Worm (Caenorhabditis elegans) whole organism, L1 larva: ENCODE data around the gene Y51A2A.12.
A peak's percentile ranks its signal among the peaks of the same experiment; 100 is the strongest.

ENCODE experiments used
- F16B12.6 ChIP-seq: fragments of 150-350 bp; optimal IDR thresholded peaks from 2 replicates; lab custom pipeline; 2014; ENCODE audit warnings: missing biosample characterization, missing genetic modification characterization
- Y116A8C.19 ChIP-seq: sonication (generic microtip); optimal IDR thresholded peaks from 2 replicates; lab custom pipeline; 2016; ENCODE audit warnings: missing compliant biosample characterization, missing genetic modification characterization, borderline replicate concordance
- alr-1 ChIP-seq: fragments of 200-800 bp; sonication (Bioruptor generic); optimal IDR thresholded peaks from 2 replicates; lab custom pipeline; 2018; ENCODE audit warnings: borderline replicate concordance, mild to moderate bottlenecking, missing genetic modification characterization, missing compliant biosample characterization
- aly-2 ChIP-seq: fragments of 150-350 bp; optimal IDR thresholded peaks from 2 replicates; lab custom pipeline; 2014; ENCODE audit warnings: missing biosample characterization, missing genetic modification characterization
- blmp-1 ChIP-seq: fragments of 150-350 bp; optimal IDR thresholded peaks from 2 replicates; lab custom pipeline; 2014; ENCODE audit warnings: missing biosample characterization, missing genetic modification characterization
- ceh-82 ChIP-seq, 3 experiments: fragments of 150-350 bp in 1 of 3; sonication (generic microtip) in 2 of 3; optimal IDR thresholded peaks; 2 replicates each; lab custom pipeline; 2014 to 2017; ENCODE audit warnings: missing biosample characterization in 3 of 3, missing genetic modification characterization in 3 of 3
- ces-1 ChIP-seq: fragments of 150-350 bp; optimal IDR thresholded peaks from 2 replicates; lab custom pipeline; 2014; ENCODE audit warnings: missing biosample characterization, missing genetic modification reagents, missing genetic modification characterization
- dsc-1 ChIP-seq: sonication (generic microtip); optimal IDR thresholded peaks from 2 replicates; lab custom pipeline; 2016; ENCODE audit warnings: mild to moderate bottlenecking, missing genetic modification characterization, missing compliant biosample characterization
- efl-3 ChIP-seq: fragments of 200-800 bp; sonication (Bioruptor generic); optimal IDR thresholded peaks from 2 replicates; lab custom pipeline; 2018; ENCODE audit warnings: mild to moderate bottlenecking, missing genetic modification characterization, missing compliant biosample characterization
- egl-13 ChIP-seq: sonication (generic microtip); optimal IDR thresholded peaks from 2 replicates; lab custom pipeline; 2016; ENCODE audit warnings: missing genotype, missing genetic modification reagents, missing genetic modification characterization, missing compliant biosample characterization
- elt-2 ChIP-seq: sonication (generic microtip); optimal IDR thresholded peaks from 2 replicates; lab custom pipeline; 2016; ENCODE audit warnings: missing genetic modification characterization, mild to moderate bottlenecking, inconsistent platforms, missing compliant biosample characterization, missing genetic modification reagents
- fkh-10 ChIP-seq: sonication (generic microtip); optimal IDR thresholded peaks from 2 replicates; lab custom pipeline; 2017; ENCODE audit warnings: missing biosample characterization, missing genetic modification reagents, missing genetic modification characterization
- fos-1 ChIP-seq: fragments of 150-350 bp; optimal IDR thresholded peaks from 2 replicates; lab custom pipeline; 2014; ENCODE audit warnings: missing biosample characterization, missing genetic modification characterization
- irx-1 ChIP-seq: sonication (generic microtip); optimal IDR thresholded peaks from 2 replicates; lab custom pipeline; 2016; ENCODE audit warnings: missing genetic modification characterization, missing compliant biosample characterization
- jun-1 ChIP-seq: fragments of 150-350 bp; optimal IDR thresholded peaks from 2 replicates; lab custom pipeline; 2014; ENCODE audit warnings: missing biosample characterization, missing genetic modification reagents, missing genetic modification characterization
- lin-13 ChIP-seq: fragments of 150-350 bp; optimal IDR thresholded peaks from 2 replicates; lab custom pipeline; 2014; ENCODE audit warnings: missing biosample characterization, missing genetic modification reagents, missing genetic modification characterization
- lin-14 ChIP-seq: fragments of 200-800 bp; sonication (Bioruptor generic); optimal IDR thresholded peaks from 2 replicates; lab custom pipeline; 2018; ENCODE audit warnings: mild to moderate bottlenecking, missing genetic modification characterization, moderate library complexity, missing compliant biosample characterization
- lin-35 ChIP-seq, 2 experiments: fragments of 150-350 bp; optimal IDR thresholded peaks; 2 replicates each; lab custom pipeline; 2014; ENCODE audit warnings: missing biosample characterization in 2 of 2, missing genetic modification characterization in 2 of 2, missing genetic modification reagents in 2 of 2
- lir-3 ChIP-seq: sonication (generic microtip); optimal IDR thresholded peaks from 2 replicates; lab custom pipeline; 2016; ENCODE audit warnings: mild to moderate bottlenecking, missing genetic modification characterization, moderate library complexity, missing compliant biosample characterization; ENCODE audit not compliant: poor library complexity
- nhr-19 ChIP-seq: fragments of 200-800 bp; sonication (Bioruptor generic); conservative IDR thresholded peaks from 2 replicates; pipeline ENCODE4 v1.3.6; 2022; ENCODE audit warnings: missing genetic modification characterization, missing compliant biosample characterization
- nhr-47 ChIP-seq: sonication (generic microtip); optimal IDR thresholded peaks from 2 replicates; lab custom pipeline; 2016; ENCODE audit warnings: mild to moderate bottlenecking, missing genetic modification characterization, moderate library complexity, missing compliant biosample characterization
- nhr-71 ChIP-seq: sonication (generic microtip); optimal IDR thresholded peaks from 2 replicates; lab custom pipeline; 2016; ENCODE audit warnings: mild to moderate bottlenecking, missing genetic modification characterization, moderate library complexity, missing compliant biosample characterization
- nhr-84 ChIP-seq: sonication (generic microtip); optimal IDR thresholded peaks from 2 replicates; lab custom pipeline; 2017; ENCODE audit warnings: missing biosample characterization, missing genetic modification characterization
- pqm-1 ChIP-seq: sonication (generic microtip); optimal IDR thresholded peaks from 3 replicates; lab custom pipeline; 2017; ENCODE audit warnings: missing biosample characterization, missing genetic modification characterization
- sox-4 ChIP-seq: sonication (generic microtip); optimal IDR thresholded peaks from 2 replicates; lab custom pipeline; 2016; ENCODE audit warnings: missing genetic modification characterization, missing compliant biosample characterization
- sptf-1 ChIP-seq: fragments of 150-350 bp; optimal IDR thresholded peaks from 2 replicates; lab custom pipeline; 2014; ENCODE audit warnings: missing biosample characterization, missing genetic modification characterization
- tlp-1 ChIP-seq: fragments of 150-350 bp; optimal IDR thresholded peaks from 2 replicates; lab custom pipeline; 2014; ENCODE audit warnings: missing biosample characterization, missing genetic modification characterization
- unc-86 ChIP-seq: sonication (generic microtip); optimal IDR thresholded peaks from 2 replicates; lab custom pipeline; 2016; ENCODE audit warnings: missing genetic modification characterization, missing compliant biosample characterization
- vab-15 ChIP-seq: sonication (generic microtip); optimal IDR thresholded peaks from 2 replicates; lab custom pipeline; 2017; ENCODE audit warnings: missing genotype, mild to moderate bottlenecking, missing genetic modification characterization, missing compliant biosample characterization
- zag-1 ChIP-seq: fragments of 150-350 bp; optimal IDR thresholded peaks from 2 replicates; lab custom pipeline; 2014; ENCODE audit warnings: missing biosample characterization, missing genetic modification characterization

Gene Y51A2A.12

ce11 chrV:18292295-18292694 lies at the start of gene Y51A2A.12:
Gene Y51A2A.12, plus strand, starts transcription at chrV:18292595.
- TF ChIP-seq sox-4 (tag; lab: Kevin White, UChicago) (no peak), nhr-19 (GFP tag; lab: Robert Waterston, UW) (no peak), alr-1 (tag; lab: Kevin White, UChicago) (no peak), egl-13 (tag; lab: Kevin White, UChicago) (no peak), sptf-1 (tag; lab: Kevin White, UChicago) (no peak), vab-15 (tag; lab: Kevin White, UChicago) (no peak), lin-13 (GFP tag; lab: Kevin White, UChicago) (no peak), pqm-1 (no peak)
- TF ChIP-seq, all 84 proteins: peak for 0

- no peak for TF ChIP-seq blmp-1 (tag; lab: Kevin White, UChicago)
- no peak for TF ChIP-seq dsc-1 (tag; lab: Kevin White, UChicago)
- TF ChIP-seq fkh-10: no peak
- no peak for TF ChIP-seq nhr-47
- TF ChIP-seq lin-14 (GFP tag; lab: Kevin White, UChicago): no peak
- no peak for TF ChIP-seq tlp-1 (tag; lab: Kevin White, UChicago)
- TF ChIP-seq irx-1 (tag; lab: Kevin White, UChicago): no peak
- no peak for TF ChIP-seq nhr-71 (tag; lab: Kevin White, UChicago)
Observed at ce11 chrV:18243227-18243626, 49.2 kb upstream of the Y51A2A.12 start.

ce11 chrV:18244408-18244807 lies 48.0 kb upstream of the Y51A2A.12 start:
- no peak for TF ChIP-seq sox-4 (tag; lab: Kevin White, UChicago)
- TF ChIP-seq elt-2 (tag; lab: Kevin White, UChicago): peak; percentile 49
- TF ChIP-seq aly-2 (tag; lab: Kevin White, UChicago): no peak
- no peak for TF ChIP-seq egl-13 (tag; lab: Kevin White, UChicago)
- no peak for TF ChIP-seq vab-15 (tag; lab: Kevin White, UChicago)
- TF ChIP-seq lir-3: no peak

- TF ChIP-seq ceh-82 (tag; optimal IDR thresholded peaks at IDR 0.05; lab: Kevin White, UChicago): no peak
- no peak for TF ChIP-seq zag-1 (tag; lab: Kevin White, UChicago)
- TF ChIP-seq tlp-1 (tag; lab: Kevin White, UChicago): peak; percentile 8
- TF ChIP-seq elt-2 (tag; lab: Kevin White, UChicago): peak; percentile 92
- TF ChIP-seq efl-3 (GFP tag; lab: Kevin White, UChicago): no peak
- no peak for TF ChIP-seq jun-1 (tag; lab: Kevin White, UChicago)
- peak; percentile 4 for TF ChIP-seq lin-14 (GFP tag; lab: Kevin White, UChicago)
- no peak for TF ChIP-seq lir-3
- peak; percentile 9 for TF ChIP-seq pqm-1
- TF ChIP-seq, all 84 proteins: peak for 4
Observed at ce11 chrV:18246077-18246476, 46.3 kb upstream of the Y51A2A.12 start.

ce11 chrV:18252239-18252638 lies 40.2 kb upstream of the Y51A2A.12 start, which contains the start of gene R10E8.1:
Gene R10E8.1, minus strand, starts transcription at chrV:18252416.
- peak; percentile 18 for TF ChIP-seq elt-2 (tag; lab: Kevin White, UChicago)
- no peak for TF ChIP-seq fkh-10
- TF ChIP-seq fos-1 (tag; lab: Kevin White, UChicago): no peak

- TF ChIP-seq nhr-84 (tag; lab: Kevin White, UChicago) (no peak), F16B12.6 (no peak), nhr-19 (GFP tag; lab: Robert Waterston, UW) (no peak), unc-86 (tag; lab: Kevin White, UChicago) (no peak), Y116A8C.19 (no peak), lin-35 (GFP tag; optimal IDR thresholded peaks at IDR 0.05; lab: Kevin White, UChicago) (no peak)
Observed at ce11 chrV:18253494-18253893, 38.9 kb upstream of the Y51A2A.12 start, which contains the start of gene R10E8.2. Gene R10E8.2, plus strand, starts transcription at chrV:18253794.

- TF ChIP-seq ces-1: no peak
Observed at ce11 chrV:18254483-18254882, 37.9 kb upstream of the Y51A2A.12 start, which contains the start of gene R10E8.5. Gene R10E8.5, plus strand, starts transcription at chrV:18254783.
